Worm (Caenorhabditis elegans): ENCODE measurements around the gene ser-2.

Gene ser-2

DNA sequence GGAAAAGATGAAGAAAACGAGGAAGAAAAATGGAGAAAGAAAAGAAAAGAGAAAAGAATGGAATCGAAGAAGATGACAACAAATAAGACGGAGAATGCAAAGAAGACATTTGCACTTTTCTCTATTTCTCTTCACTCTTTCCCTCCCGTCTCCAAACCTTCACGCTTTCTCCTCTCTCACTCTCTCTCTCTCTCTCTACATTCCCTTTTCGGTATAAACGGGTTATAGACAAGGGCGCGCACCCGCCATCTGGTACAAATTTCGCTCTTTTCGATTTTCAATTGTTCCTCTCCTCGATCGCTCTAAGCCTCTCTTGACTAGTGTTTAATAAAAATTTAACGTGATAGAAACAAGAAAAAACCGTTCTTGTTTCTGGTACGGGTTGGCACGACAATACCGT is 26.0 kb downstream of the ser-2 start:
- TF ChIP-seq ces-1 (GFP tag; optimal IDR thresholded peaks at IDR 0.05): peak; percentile 100
- TF ChIP-seq unc-62 (GFP tag; optimal IDR thresholded peaks at IDR 0.05): peak; percentile 80
- TF ChIP-seq hlh-1 (tag; optimal IDR thresholded peaks at IDR 0.05): peak; percentile 5
- TF ChIP-seq snpc-4 (tag; optimal IDR thresholded peaks at IDR 0.05): no peak
- TF ChIP-seq ztf-11 (tag; optimal IDR thresholded peaks at IDR 0.05): no peak
- no peak for TF ChIP-seq tbx-8 (GFP tag; optimal IDR thresholded peaks at IDR 0.05)
- peak; percentile 59 for TF ChIP-seq lsy-2 (tag; optimal IDR thresholded peaks at IDR 0.05)
- peak; percentile 73 for TF ChIP-seq mep-1 (tag; optimal IDR thresholded peaks at IDR 0.05)
- TF ChIP-seq unc-120 (tag; optimal IDR thresholded peaks at IDR 0.05; ENCODE audit: poor library complexity, severe bottlenecking): peak; percentile 82
- peak; percentile 78 for TF ChIP-seq nhr-237 (tag; optimal IDR thresholded peaks at IDR 0.05)
- TF ChIP-seq pha-4 (tag; optimal IDR thresholded peaks at IDR 0.05): peak; percentile 60
- peak; percentile 50 for TF ChIP-seq cnd-1 (tag; optimal IDR thresholded peaks at IDR 0.05)
- TF ChIP-seq elt-3 (tag; optimal IDR thresholded peaks at IDR 0.05): peak; percentile 29
- TF ChIP-seq blmp-1 (tag; optimal IDR thresholded peaks at IDR 0.05): peak; percentile 96

DNA sequence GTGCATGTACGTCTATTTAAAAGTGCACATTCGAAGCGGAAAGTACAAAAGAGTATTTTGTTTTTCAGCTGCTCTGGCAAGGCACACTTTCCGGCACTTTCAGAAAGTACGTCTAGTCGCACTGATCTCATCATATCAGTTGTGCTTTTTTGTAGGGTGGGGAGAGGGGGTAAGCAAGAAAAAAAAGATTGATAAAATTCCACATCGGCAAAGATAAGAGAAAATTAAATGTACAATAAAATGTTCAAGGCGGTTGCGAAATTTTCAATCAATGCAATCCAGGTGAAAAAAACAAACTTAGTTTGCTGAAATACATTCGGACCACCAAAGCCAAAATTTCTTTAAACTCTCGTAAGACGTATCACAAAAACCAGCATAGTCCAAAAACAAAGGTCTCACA is 26.5 kb downstream of the ser-2 start:
- no peak for TF ChIP-seq nhr-12 (tag; optimal IDR thresholded peaks at IDR 0.05)
- no peak for TF ChIP-seq M03D4.4 (tag; optimal IDR thresholded peaks at IDR 0.05)
- TF ChIP-seq mls-2 (tag; optimal IDR thresholded peaks at IDR 0.05): no peak
- TF ChIP-seq hlh-1 (tag; optimal IDR thresholded peaks at IDR 0.05): no peak
- TF ChIP-seq lin-13 (tag; optimal IDR thresholded peaks at IDR 0.05): no peak
- no peak for TF ChIP-seq sem-2 (GFP tag; optimal IDR thresholded peaks at IDR 0.05)
- no peak for TF ChIP-seq ceh-83 (GFP tag; optimal IDR thresholded peaks at IDR 0.05)
- TF ChIP-seq drap-1 (GFP tag; optimal IDR thresholded peaks at IDR 0.05): no peak
- no peak for TF ChIP-seq unc-120 (tag; optimal IDR thresholded peaks at IDR 0.05; ENCODE audit: poor library complexity, severe bottlenecking)
- no peak for TF ChIP-seq ceh-39 (tag; optimal IDR thresholded peaks at IDR 0.05)
- no peak for TF ChIP-seq cnd-1 (tag; optimal IDR thresholded peaks at IDR 0.05)
- no peak for TF ChIP-seq unc-62 (GFP tag; optimal IDR thresholded peaks at IDR 0.05)
- TF ChIP-seq ztf-11 (tag; optimal IDR thresholded peaks at IDR 0.05): no peak
- TF ChIP-seq lsy-2 (tag; optimal IDR thresholded peaks at IDR 0.05): no peak

ce11 chrX:15274827-15275761 is 27.7 kb downstream of the ser-2 start:
- peak; percentile 88 for TF ChIP-seq unc-120 (tag; optimal IDR thresholded peaks at IDR 0.05; ENCODE audit: poor library complexity, severe bottlenecking)
- peak; percentile 27 for TF ChIP-seq lin-13 (tag; optimal IDR thresholded peaks at IDR 0.05)
- TF ChIP-seq nhr-76 (tag; optimal IDR thresholded peaks at IDR 0.05): peak; percentile 59
- peak; percentile 30 for TF ChIP-seq ceh-43 (GFP tag; optimal IDR thresholded peaks at IDR 0.05)
- peak; percentile 64 for TF ChIP-seq flh-1 (GFP tag; optimal IDR thresholded peaks at IDR 0.05)
- TF ChIP-seq unc-62 (GFP tag; optimal IDR thresholded peaks at IDR 0.05): peak; percentile 52
- no peak for TF ChIP-seq nhr-28 (tag; optimal IDR thresholded peaks at IDR 0.05)
- TF ChIP-seq ztf-11 (tag; optimal IDR thresholded peaks at IDR 0.05): peak; percentile 51
- TF ChIP-seq cnd-1 (tag; optimal IDR thresholded peaks at IDR 0.05): peak; percentile 58
- TF ChIP-seq mep-1 (tag; optimal IDR thresholded peaks at IDR 0.05): peak; percentile 48
- no peak for TF ChIP-seq ceh-39 (tag; optimal IDR thresholded peaks at IDR 0.05)
- peak; percentile 10 for TF ChIP-seq ceh-83 (GFP tag; optimal IDR thresholded peaks at IDR 0.05)
- TF ChIP-seq sem-2 (GFP tag; optimal IDR thresholded peaks at IDR 0.05): peak; percentile 60
- TF ChIP-seq blmp-1 (tag; optimal IDR thresholded peaks at IDR 0.05): peak; percentile 91
- peak; percentile 43 for TF ChIP-seq ces-1 (GFP tag; optimal IDR thresholded peaks at IDR 0.05)
- peak; percentile 17 for TF ChIP-seq nhr-12 (tag; optimal IDR thresholded peaks at IDR 0.05)
- TF ChIP-seq pha-4 (tag; optimal IDR thresholded peaks at IDR 0.05): peak; percentile 83
- peak; percentile 79 for TF ChIP-seq M03D4.4 (tag; optimal IDR thresholded peaks at IDR 0.05)
- TF ChIP-seq lin-32 (GFP tag; optimal IDR thresholded peaks at IDR 0.05): no peak
- TF ChIP-seq elt-3 (tag; optimal IDR thresholded peaks at IDR 0.05): no peak
- peak; percentile 61 for TF ChIP-seq lsy-2 (tag; optimal IDR thresholded peaks at IDR 0.05)
- TF ChIP-seq unc-39 (tag; optimal IDR thresholded peaks at IDR 0.05): no peak
- no peak for TF ChIP-seq mab-5 (tag; optimal IDR thresholded peaks at IDR 0.05)
- TF ChIP-seq zip-8 (tag; optimal IDR thresholded peaks at IDR 0.05): no peak
- peak; percentile 16 for TF ChIP-seq elt-1 (tag; optimal IDR thresholded peaks at IDR 0.05; ENCODE audit: borderline replicate concordance, insufficient read depth)
- peak; percentile 95 for TF ChIP-seq nhr-237 (tag; optimal IDR thresholded peaks at IDR 0.05)
- TF ChIP-seq hlh-1 (tag; optimal IDR thresholded peaks at IDR 0.05): peak; percentile 5
- peak; percentile 46 for TF ChIP-seq bed-3 (GFP tag; optimal IDR thresholded peaks at IDR 0.05)
- peak; percentile 23 for TF ChIP-seq tbx-8 (GFP tag; optimal IDR thresholded peaks at IDR 0.05)
- peak; percentile 77 for TF ChIP-seq drap-1 (GFP tag; optimal IDR thresholded peaks at IDR 0.05)
- peak; percentile 81 for TF ChIP-seq sptf-1 (tag; optimal IDR thresholded peaks at IDR 0.05)
- TF ChIP-seq mls-2 (tag; optimal IDR thresholded peaks at IDR 0.05): peak; percentile 79
- peak; percentile 100 for TF ChIP-seq ham-2 (GFP tag; optimal IDR thresholded peaks at IDR 0.05)
